Worm (Caenorhabditis elegans): ENCODE measurements around the gene C07G3.8.

- no peak for TF ChIP-seq unc-39 (tag; optimal IDR thresholded peaks at IDR 0.05)
- TF ChIP-seq F44E2.7 (GFP tag; IDR thresholded peaks at IDR 0.05): no peak
- no peak for TF ChIP-seq Y5F2A.4 (GFP tag; optimal IDR thresholded peaks at IDR 0.05)
- TF ChIP-seq mep-1 (tag; optimal IDR thresholded peaks at IDR 0.05): no peak
- TF ChIP-seq mxl-3 (GFP tag; optimal IDR thresholded peaks at IDR 0.05): no peak
- TF ChIP-seq R02D3.7 (tag; optimal IDR thresholded peaks at IDR 0.05): no peak
- TF ChIP-seq lin-13 (GFP tag; optimal IDR thresholded peaks at IDR 0.05): no peak
- no peak for TF ChIP-seq zag-1 (tag; optimal IDR thresholded peaks at IDR 0.05)
Observed at ce11 chrV:3541117-3541516, 39.2 kb upstream of the C07G3.8 start, which contains the start of gene srbc-67.

Measured in whole organism, L4 larva.